Fruit fly (Drosophila melanogaster) whole organism, larva: ENCODE results near the gene CG13047.

ENCODE experiments used
- noc ChIP-seq: fragments of 200-800 bp; sonication (Bioruptor generic); optimal IDR thresholded peaks from 3 replicates; lab custom pipeline; 2019; ENCODE audit warnings: missing biosample characterization, mild to moderate bottlenecking, missing genetic modification characterization, moderate library complexity

Gene CG13047

dm6 chr3L:16285346-16285911, at the start of gene CG13047:
CG13047 (minus strand) TSS chr3L:16285396.
- no peak for TF ChIP-seq noc (tag; lab: Kevin White, UChicago)

DNA sequence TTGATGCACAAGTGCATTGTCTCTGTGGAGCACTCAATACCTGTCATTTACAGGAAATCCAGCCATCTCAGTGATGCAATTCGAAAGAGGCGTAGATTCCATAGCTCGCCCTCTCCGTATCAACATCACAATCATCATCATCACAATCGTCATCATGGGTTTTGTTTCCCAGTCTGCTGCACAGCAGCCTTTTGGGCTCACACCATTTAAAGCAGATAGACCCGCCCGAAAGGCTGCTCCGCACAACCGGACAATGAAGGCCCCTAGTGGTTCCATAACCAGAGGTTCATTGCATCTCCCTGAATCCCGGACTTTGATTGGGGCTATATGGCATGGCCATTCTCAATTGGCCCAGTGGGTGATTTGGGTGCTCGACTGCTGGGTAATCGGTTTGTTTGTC, 49.7 kb upstream of the CG13047 start:
- no peak for TF ChIP-seq noc (tag; lab: Kevin White, UChicago)

- no peak for TF ChIP-seq noc (tag; lab: Kevin White, UChicago)
Measured at dm6 chr3L:16333013-16333412, 47.8 kb upstream of the CG13047 start, which contains the start of gene CG13056. CG13056 (plus strand) TSS chr3L:16333313.

DNA sequence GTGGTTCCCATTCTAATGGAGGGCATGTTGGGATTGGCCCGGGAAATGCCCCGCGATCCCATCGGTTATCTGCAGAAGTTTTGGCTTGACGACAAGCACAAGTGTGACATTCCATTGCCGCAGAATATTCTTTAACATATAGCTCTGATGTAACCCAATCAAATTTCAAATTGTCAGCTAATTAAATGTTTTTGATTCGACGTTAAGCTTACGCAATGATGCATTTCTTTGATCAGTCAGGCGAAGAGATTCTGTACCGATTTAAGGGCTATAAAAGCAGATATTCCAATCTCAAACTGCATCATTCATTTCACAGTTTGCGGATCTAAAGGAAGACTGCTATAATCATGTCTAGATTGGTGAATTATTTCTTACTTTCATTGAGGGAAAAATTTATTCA, 46.4 kb upstream of the CG13047 start, which contains the start of gene retinin:
Gene retinin (plus strand): TSS at position 301 of the 400 bp plus-strand sequence.
- no peak for TF ChIP-seq noc (tag; lab: Kevin White, UChicago)

DNA sequence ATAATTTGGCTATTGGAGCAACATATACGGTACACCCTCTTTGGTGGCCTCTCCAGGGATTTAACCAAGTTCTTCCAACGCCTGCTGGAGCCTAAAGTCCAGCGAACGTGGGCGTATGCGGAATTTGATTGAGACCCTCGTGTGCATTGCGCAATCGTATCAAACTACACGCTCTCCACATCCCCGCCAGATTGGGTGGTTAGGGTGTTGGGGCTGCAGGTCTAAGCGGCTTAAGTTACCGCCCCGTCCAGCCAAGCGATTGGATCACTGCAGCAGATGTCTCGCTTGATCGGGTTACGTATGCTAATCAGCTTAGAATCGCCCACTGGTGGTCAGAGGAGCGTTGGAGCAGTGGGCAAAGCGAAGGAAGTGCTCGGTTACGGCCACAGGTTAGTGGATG, 45.5 kb upstream of the CG13047 start, which contains the start of gene CG33060:
Gene CG33060 (plus strand): TSS at position 301 of the 400 bp plus-strand sequence.
- no peak for TF ChIP-seq noc (tag; lab: Kevin White, UChicago)

- no peak for TF ChIP-seq noc (tag; lab: Kevin White, UChicago)
Measured at dm6 chr3L:16329495-16329894, 44.3 kb upstream of the CG13047 start, which contains the start of gene CG33061. CG33061 (plus strand) TSS chr3L:16329795.

DNA sequence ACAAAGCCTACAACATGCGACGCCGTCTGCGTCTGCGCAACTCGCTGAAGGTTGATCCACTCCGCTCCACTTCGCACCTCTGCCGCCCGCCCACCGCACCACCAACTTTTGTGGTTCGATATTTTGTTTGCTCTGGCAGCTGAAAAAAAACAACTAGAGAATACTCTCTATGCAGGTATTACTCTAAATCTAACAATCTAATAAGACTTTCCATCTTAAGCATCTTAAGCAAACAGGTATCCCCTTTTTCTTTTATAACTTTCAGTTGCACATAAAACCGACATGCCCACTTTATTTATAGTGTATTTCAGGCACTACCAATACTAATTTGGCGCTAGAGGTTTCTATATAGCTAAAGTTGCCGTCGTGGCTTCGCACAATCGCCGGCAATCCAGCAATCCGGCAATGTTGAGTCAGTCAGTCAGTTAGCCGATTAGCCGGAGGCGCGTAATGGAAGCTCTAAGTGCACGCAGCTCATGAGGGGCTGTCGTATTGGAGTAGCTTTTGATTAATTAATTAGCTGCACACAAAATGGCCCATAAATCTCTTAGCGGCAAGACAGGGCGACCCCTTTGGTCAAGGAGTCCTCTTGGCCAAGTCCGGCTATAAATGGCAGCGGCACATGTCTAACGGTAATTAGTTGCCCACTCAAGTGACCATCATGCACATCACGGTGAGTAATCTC, 43.2 kb upstream of the CG13047 start, which contains the start of gene CG13058:
Gene CG13058 (plus strand): TSS at position 635 of the 685 bp plus-strand sequence.
- peak; percentile 75 for TF ChIP-seq noc (tag; lab: Kevin White, UChicago)

DNA sequence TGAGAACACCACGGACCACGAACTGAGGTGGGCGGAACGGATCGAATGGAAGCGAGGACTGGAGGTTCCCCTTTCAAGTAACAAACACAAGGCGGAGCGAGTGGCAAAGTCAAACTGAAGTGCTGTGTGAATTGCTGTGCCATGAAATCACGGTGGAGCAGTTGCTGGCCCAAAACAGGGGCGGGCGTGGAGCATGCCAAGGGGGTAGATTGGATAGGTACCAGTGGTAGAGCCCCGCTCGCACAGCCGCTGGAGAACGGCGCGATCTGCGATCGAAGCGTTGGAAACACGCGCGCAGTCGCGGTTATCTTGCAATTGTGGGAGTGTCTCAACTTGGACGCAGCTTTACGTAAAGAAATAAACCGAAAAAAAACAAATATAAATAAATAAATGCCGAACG, 42.6 kb upstream of the CG13047 start, which contains the start of gene CG13038:
Gene CG13038 (minus strand): TSS at position 118 of the 400 bp plus-strand sequence.
- TF ChIP-seq noc (tag; lab: Kevin White, UChicago) = no peak

- TF ChIP-seq noc (tag; lab: Kevin White, UChicago) = no peak
Measured at dm6 chr3L:16326657-16327056, 41.5 kb upstream of the CG13047 start, which contains the start of the genes CG13040 and CG13039. CG13040 (minus strand) TSS chr3L:16326757. CG13039 (minus strand) TSS chr3L:16326762.

- TF ChIP-seq noc (tag; lab: Kevin White, UChicago) = no peak
Measured at dm6 chr3L:16323372-16323771, 38.2 kb upstream of the CG13047 start, which contains the start of gene CG13059. CG13059 (plus strand) TSS chr3L:16323672.

DNA sequence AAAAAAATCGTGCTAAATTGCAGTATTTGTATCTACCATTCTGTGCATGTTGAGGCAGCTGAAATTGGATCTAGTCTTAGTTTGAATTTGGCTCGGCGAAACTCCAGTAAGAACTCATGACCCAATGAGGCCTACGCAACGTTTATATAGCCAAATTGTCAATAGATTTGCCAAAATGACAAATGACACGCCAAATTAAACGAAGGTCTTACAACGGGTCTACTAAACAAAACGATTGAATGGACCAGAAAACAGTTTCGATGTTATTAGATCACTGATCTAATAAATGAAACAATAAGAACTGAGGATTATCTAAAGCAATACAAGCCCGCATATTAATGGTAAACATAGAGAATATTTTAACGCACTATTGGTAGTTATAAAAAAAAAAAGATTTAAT, 36.0 kb upstream of the CG13047 start, which contains the start of gene CG42718:
Gene CG42718 (minus strand): TSS at position 101 of the 400 bp plus-strand sequence.
- no peak for TF ChIP-seq noc (tag; lab: Kevin White, UChicago)

- no peak for TF ChIP-seq noc (tag; lab: Kevin White, UChicago)
Measured at dm6 chr3L:16319399-16319906, 34.3 kb upstream of the CG13047 start, which contains the start of the genes CG13041 and CG13060. CG13041 (minus strand) TSS chr3L:16319526. CG13060 (plus strand) TSS chr3L:16319856.

- TF ChIP-seq noc (tag; lab: Kevin White, UChicago) = no peak
Measured at dm6 chr3L:16317724-16318123, 32.5 kb upstream of the CG13047 start, which contains the start of gene Nplp3. Nplp3 (plus strand) TSS chr3L:16318024.

DNA sequence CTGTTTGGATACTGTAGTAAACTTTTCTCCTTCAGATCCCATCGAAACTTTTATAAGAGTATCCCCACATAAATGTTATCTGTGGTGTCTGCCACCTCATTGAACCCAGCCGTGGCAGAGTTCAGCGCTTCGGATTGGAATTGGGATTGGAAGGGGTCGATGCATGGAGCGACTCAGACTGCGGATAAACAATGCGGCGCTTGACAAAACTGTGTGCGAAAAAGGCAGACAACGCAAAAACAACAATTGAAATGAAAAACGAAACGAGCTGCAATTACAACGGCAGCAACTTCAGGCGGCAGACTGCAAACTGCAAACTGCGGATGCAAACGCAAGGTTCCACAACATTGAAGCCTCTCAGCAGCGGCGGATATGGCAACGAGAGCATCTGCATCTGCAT, 28.8 kb upstream of the CG13047 start, which contains the start of gene CG13062:
Gene CG13062 (plus strand): TSS at position 301 of the 400 bp plus-strand sequence.
- no peak for TF ChIP-seq noc (tag; lab: Kevin White, UChicago)

DNA sequence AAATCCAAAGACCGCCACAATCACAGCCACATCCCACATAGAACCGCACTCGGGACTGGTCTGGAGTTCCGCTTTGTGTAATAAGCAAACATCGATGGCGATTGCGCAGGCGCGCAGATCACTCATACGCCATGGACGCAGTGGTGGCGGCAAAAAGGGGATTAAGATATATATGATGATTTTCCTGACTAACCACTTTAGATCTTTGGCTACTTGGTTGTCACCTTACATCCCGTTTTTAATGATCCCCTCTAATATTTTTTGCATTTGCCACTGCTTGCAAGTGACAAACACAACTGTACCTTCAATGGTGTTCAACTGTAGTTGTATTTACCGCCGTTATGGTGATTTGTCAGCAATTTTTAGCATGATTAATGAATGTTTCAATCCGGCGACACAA, 24.8 kb upstream of the CG13047 start:
- peak; percentile 61 for TF ChIP-seq noc (tag; lab: Kevin White, UChicago)

DNA sequence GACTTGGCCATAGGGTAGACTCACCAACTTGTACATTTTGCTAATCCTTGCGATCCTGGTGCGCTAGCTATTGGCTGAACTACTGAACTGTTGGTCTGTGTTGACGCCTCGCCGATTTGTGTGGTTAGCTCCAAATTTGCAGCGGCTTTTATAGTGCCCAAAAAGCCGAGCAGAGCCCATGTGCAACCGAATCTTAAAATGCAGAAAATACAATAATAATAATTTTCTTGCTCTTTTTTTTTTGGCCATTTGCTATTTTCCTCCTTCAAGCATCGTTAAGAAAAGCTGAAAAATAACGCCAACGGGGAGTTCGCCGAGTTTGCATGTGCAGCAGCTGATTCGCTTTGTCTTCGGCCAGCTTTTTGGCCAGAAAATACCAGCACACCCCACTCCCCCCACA, 23.2 kb upstream of the CG13047 start, which contains the start of gene CG13042:
Gene CG13042 (minus strand): TSS at position 101 of the 400 bp plus-strand sequence.
- TF ChIP-seq noc (tag; lab: Kevin White, UChicago) = no peak
